Worm (Caenorhabditis elegans) whole organism, late embryonic: ENCODE measurements around the gene exh-1.

ENCODE experiments used
- F13H6.1 ChIP-seq: sonication (generic microtip); optimal IDR thresholded peaks from 2 replicates; lab custom pipeline; 2016; ENCODE audit warnings: missing genetic modification characterization, missing compliant biosample characterization
- K09A11.1 ChIP-seq: sonication (generic microtip); optimal IDR thresholded peaks from 2 replicates; lab custom pipeline; 2017; ENCODE audit warnings: antibody characterized with exemption, mild to moderate bottlenecking, missing genetic modification characterization, missing compliant biosample characterization; ENCODE audit not compliant: insufficient read depth
- Y22D7AL.16 ChIP-seq: sonication (generic microtip); optimal IDR thresholded peaks from 2 replicates; lab custom pipeline; 2016; ENCODE audit warnings: missing genetic modification characterization, missing compliant biosample characterization
- ahr-1 ChIP-seq: sonication (generic microtip); optimal IDR thresholded peaks from 2 replicates; lab custom pipeline; 2016; ENCODE audit warnings: missing genetic modification characterization, missing compliant biosample characterization
- ceh-18 ChIP-seq: sonication (generic microtip); optimal IDR thresholded peaks from 2 replicates; lab custom pipeline; 2016; ENCODE audit warnings: missing genetic modification characterization, missing compliant biosample characterization
- ceh-24 ChIP-seq: sonication (generic microtip); optimal IDR thresholded peaks from 2 replicates; lab custom pipeline; 2016; ENCODE audit warnings: mild to moderate bottlenecking, missing genetic modification characterization, missing compliant biosample characterization
- ceh-30 ChIP-seq: fragments of 150-350 bp; optimal IDR thresholded peaks from 2 replicates; lab custom pipeline; 2014; ENCODE audit warnings: missing biosample characterization, missing genetic modification characterization
- ceh-31 ChIP-seq: sonication (generic microtip); optimal IDR thresholded peaks from 2 replicates; lab custom pipeline; 2016; ENCODE audit warnings: missing genetic modification characterization, missing compliant biosample characterization
- ceh-34 ChIP-seq: sonication (generic microtip); optimal IDR thresholded peaks from 2 replicates; lab custom pipeline; 2016; ENCODE audit warnings: mild to moderate bottlenecking, missing genetic modification characterization, missing compliant biosample characterization
- ceh-48 ChIP-seq: sonication (generic microtip); optimal IDR thresholded peaks from 2 replicates; lab custom pipeline; 2016; ENCODE audit warnings: missing genetic modification characterization, inconsistent platforms, missing compliant biosample characterization
- ceh-9 ChIP-seq: sonication (generic microtip); optimal IDR thresholded peaks from 2 replicates; lab custom pipeline; 2016; ENCODE audit warnings: mild to moderate bottlenecking, missing genetic modification characterization, inconsistent platforms, missing compliant biosample characterization
- dmd-4 ChIP-seq: sonication (generic microtip); optimal IDR thresholded peaks from 2 replicates; lab custom pipeline; 2016; ENCODE audit warnings: borderline replicate concordance, missing genetic modification characterization, missing compliant biosample characterization
- dve-1 ChIP-seq: sonication (generic microtip); optimal IDR thresholded peaks from 2 replicates; lab custom pipeline; 2017; ENCODE audit warnings: antibody characterized with exemption, mild to moderate bottlenecking, missing genetic modification characterization, missing compliant biosample characterization
- elt-4 ChIP-seq: sonication (generic microtip); optimal IDR thresholded peaks from 2 replicates; lab custom pipeline; 2016; ENCODE audit warnings: missing genetic modification characterization, missing compliant biosample characterization
- ets-4 ChIP-seq: sonication (generic microtip); optimal IDR thresholded peaks from 2 replicates; lab custom pipeline; 2016; ENCODE audit warnings: missing genetic modification characterization, missing compliant biosample characterization
- gmeb-2 ChIP-seq: sonication (generic microtip); optimal IDR thresholded peaks from 2 replicates; lab custom pipeline; 2016; ENCODE audit warnings: missing genetic modification characterization, inconsistent platforms, missing compliant biosample characterization
- hlh-15 ChIP-seq: sonication (generic microtip); optimal IDR thresholded peaks from 2 replicates; lab custom pipeline; 2016; ENCODE audit warnings: missing genetic modification characterization, missing compliant biosample characterization
- hlh-6 ChIP-seq: sonication (generic microtip); optimal IDR thresholded peaks from 2 replicates; lab custom pipeline; 2016; ENCODE audit warnings: missing genotype, missing genetic modification characterization, missing compliant biosample characterization
- hlh-8 ChIP-seq: sonication (generic microtip); optimal IDR thresholded peaks from 2 replicates; lab custom pipeline; 2016; ENCODE audit warnings: missing genotype, missing genetic modification characterization, missing compliant biosample characterization
- lin-11 ChIP-seq: fragments of 200-800 bp; sonication (Bioruptor generic); optimal IDR thresholded peaks from 2 replicates; lab custom pipeline; 2018; ENCODE audit warnings: mild to moderate bottlenecking, missing genetic modification characterization, missing compliant biosample characterization
- mec-3 ChIP-seq: sonication (generic microtip); optimal IDR thresholded peaks from 2 replicates; lab custom pipeline; 2016; ENCODE audit warnings: borderline replicate concordance, missing genetic modification characterization, missing compliant biosample characterization
- nhr-11 ChIP-seq: fragments of 150-350 bp; optimal IDR thresholded peaks from 2 replicates; lab custom pipeline; 2014; ENCODE audit warnings: missing biosample characterization, missing genetic modification characterization
- nhr-232 ChIP-seq: sonication (generic microtip); optimal IDR thresholded peaks from 2 replicates; lab custom pipeline; 2016; ENCODE audit warnings: missing genetic modification characterization, missing compliant biosample characterization
- pat-9 ChIP-seq: fragments of 200-800 bp; sonication (Bioruptor generic); optimal IDR thresholded peaks from 2 replicates; lab custom pipeline; 2018; ENCODE audit warnings: mild to moderate bottlenecking, missing genetic modification characterization, moderate library complexity, missing compliant biosample characterization
- pqm-1 ChIP-seq: sonication (generic microtip); optimal IDR thresholded peaks from 2 replicates; lab custom pipeline; 2016; ENCODE audit warnings: missing genetic modification characterization, missing compliant biosample characterization
- ref-2 ChIP-seq: sonication (generic microtip); optimal IDR thresholded peaks from 2 replicates; lab custom pipeline; 2016; ENCODE audit warnings: missing genetic modification characterization, missing compliant biosample characterization
- rnt-1 ChIP-seq: sonication (generic microtip); optimal IDR thresholded peaks from 2 replicates; lab custom pipeline; 2016; ENCODE audit warnings: missing genetic modification characterization, missing compliant biosample characterization
- sdc-2 ChIP-seq: sonication (generic microtip); optimal IDR thresholded peaks from 2 replicates; lab custom pipeline; 2016; ENCODE audit warnings: missing genotype, missing genetic modification characterization, missing compliant biosample characterization
- sox-2 ChIP-seq: fragments of 200-800 bp; sonication (Bioruptor generic); IDR thresholded peaks from 2 replicates; pipeline ENCODE4 v1.3.6; 2022; ENCODE audit warnings: missing genetic modification reagents, missing genetic modification characterization, missing compliant biosample characterization
- sox-4 ChIP-seq: sonication (generic microtip); optimal IDR thresholded peaks from 2 replicates; lab custom pipeline; 2017; ENCODE audit warnings: mild to moderate bottlenecking, missing genetic modification characterization, inconsistent platforms, missing compliant biosample characterization
- tbx-2 ChIP-seq: sonication (generic microtip); optimal IDR thresholded peaks from 2 replicates; lab custom pipeline; 2016; ENCODE audit warnings: missing genetic modification characterization, missing compliant biosample characterization
- tbx-7 ChIP-seq: sonication (generic microtip); optimal IDR thresholded peaks from 2 replicates; lab custom pipeline; 2016; ENCODE audit warnings: missing genotype, missing genetic modification characterization, missing compliant biosample characterization
- unc-3 ChIP-seq, 2 experiments: fragments of 200-800 bp in 1 of 2; sonication (Bioruptor generic) in 1 of 2; sonication (generic microtip) in 1 of 2; conservative IDR thresholded peaks in 1 of 2; optimal IDR thresholded peaks in 1 of 2; 2 replicates each; pipeline versions ENCODE4 v1.3.6 to Lab custom; 2016 to 2022; ENCODE audit warnings: missing compliant biosample characterization in 2 of 2, missing genetic modification characterization in 2 of 2, missing genetic modification reagents in 1 of 2
- unc-55 ChIP-seq: sonication (generic microtip); optimal IDR thresholded peaks from 2 replicates; lab custom pipeline; 2017; ENCODE audit warnings: missing biosample characterization, missing genetic modification reagents, missing genetic modification characterization
- unc-86 ChIP-seq: sonication (generic microtip); optimal IDR thresholded peaks from 2 replicates; lab custom pipeline; 2016; ENCODE audit warnings: missing genetic modification characterization, missing compliant biosample characterization
- zip-5 ChIP-seq: sonication (generic microtip); optimal IDR thresholded peaks from 2 replicates; lab custom pipeline; 2016; ENCODE audit warnings: missing genetic modification characterization, missing compliant biosample characterization
- ztf-16 ChIP-seq: sonication (generic microtip); optimal IDR thresholded peaks from 2 replicates; lab custom pipeline; 2017; ENCODE audit warnings: missing genetic modification characterization, missing compliant biosample characterization

exh-1 gene

DNA sequence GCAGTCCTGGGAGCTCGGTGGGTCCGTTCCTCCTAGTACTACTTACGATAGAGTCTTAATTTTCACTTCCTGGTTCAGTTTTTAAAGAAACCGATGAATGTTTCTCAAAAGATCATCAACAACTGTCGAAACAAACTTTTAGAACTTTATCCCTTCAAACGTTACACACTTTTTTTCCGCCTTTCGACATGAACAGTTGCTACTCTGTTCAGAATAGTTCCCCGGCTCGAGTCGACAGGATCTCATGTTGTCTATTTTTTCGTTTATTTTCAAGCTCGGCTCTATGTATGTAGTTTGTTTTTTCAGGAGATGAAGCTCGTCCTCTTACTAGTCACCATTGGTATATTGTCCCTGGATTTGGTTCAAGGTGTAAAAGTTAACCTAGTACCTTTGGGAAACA is at the start of gene exh-1:
exh-1 (plus strand) TSS at position 301 of the 400 bp plus-strand sequence.
- TF ChIP-seq ceh-18 (tag; lab: Kevin White, UChicago) (no peak), unc-86 (tag; lab: Kevin White, UChicago) (no peak), ahr-1 (no peak), hlh-8 (tag; lab: Kevin White, UChicago) (no peak), ets-4 (no peak), F13H6.1 (tag; lab: Kevin White, UChicago) (no peak), ref-2 (tag; lab: Kevin White, UChicago) (no peak), ceh-30 (tag; lab: Kevin White, UChicago) (no peak), lin-11 (no peak), unc-3 (GFP tag; conservative IDR thresholded peaks at IDR 0.05; lab: Robert Waterston, UW) (no peak), unc-3 (tag; optimal IDR thresholded peaks at IDR 0.05; lab: Kevin White, UChicago) (no peak), Y22D7AL.16 (no peak)

DNA sequence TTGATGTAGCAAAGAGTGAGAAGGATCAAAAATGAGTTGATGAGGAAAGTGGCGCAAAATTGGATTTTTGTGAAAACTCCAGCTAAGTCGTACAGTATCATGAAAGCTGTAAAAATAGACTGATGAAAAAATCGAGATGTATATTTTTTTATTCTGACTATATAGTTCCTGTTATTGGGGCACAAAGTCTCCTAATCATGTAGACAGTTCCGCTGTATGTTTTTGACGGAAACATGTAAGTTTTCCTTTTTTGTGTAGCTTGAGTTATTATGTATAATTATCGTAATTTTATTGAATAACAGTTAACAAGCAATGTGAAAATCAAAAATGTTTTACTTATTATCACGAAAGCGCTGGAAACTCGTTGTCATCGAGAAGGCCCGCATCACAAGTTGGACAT is 49.4 kb upstream of the exh-1 start, which contains the start of gene str-68:
str-68 (minus strand) TSS at position 101 of the 400 bp plus-strand sequence.
- no peak for TF ChIP-seq elt-4
- no peak for TF ChIP-seq ceh-48
- TF ChIP-seq nhr-11 (tag; lab: Kevin White, UChicago): no peak
- no peak for TF ChIP-seq tbx-2 (tag; lab: Kevin White, UChicago)
- TF ChIP-seq unc-3 (GFP tag; conservative IDR thresholded peaks at IDR 0.05; lab: Robert Waterston, UW): no peak
- no peak for TF ChIP-seq unc-3 (tag; optimal IDR thresholded peaks at IDR 0.05; lab: Kevin White, UChicago)
- TF ChIP-seq sdc-2: no peak
- TF ChIP-seq nhr-232 (tag; lab: Kevin White, UChicago): no peak
- no peak for TF ChIP-seq ceh-34 (tag; lab: Kevin White, UChicago)
- TF ChIP-seq sox-2 (GFP tag; lab: Robert Waterston, UW): no peak
- no peak for TF ChIP-seq ceh-9 (tag; lab: Kevin White, UChicago)
- TF ChIP-seq ceh-18 (tag; lab: Kevin White, UChicago): no peak
- no peak for TF ChIP-seq K09A11.1 (tag; lab: Kevin White, UChicago)
- TF ChIP-seq hlh-15 (tag; lab: Kevin White, UChicago): no peak
- no peak for TF ChIP-seq rnt-1 (tag; lab: Kevin White, UChicago)
- TF ChIP-seq hlh-6: no peak
- TF ChIP-seq gmeb-2 (tag; lab: Kevin White, UChicago): no peak
- no peak for TF ChIP-seq dmd-4
- TF ChIP-seq ceh-24 (tag; lab: Kevin White, UChicago): no peak

- no peak for TF ChIP-seq hlh-15 (tag; lab: Kevin White, UChicago)
- TF ChIP-seq ceh-30 (tag; lab: Kevin White, UChicago): no peak
- no peak for TF ChIP-seq unc-55 (GFP tag; lab: Kevin White, UChicago)
- no peak for TF ChIP-seq ceh-24 (tag; lab: Kevin White, UChicago)
- TF ChIP-seq pat-9: no peak
- TF ChIP-seq dve-1 (tag; lab: Kevin White, UChicago): no peak
- no peak for TF ChIP-seq elt-4
- no peak for TF ChIP-seq ceh-31 (tag; lab: Kevin White, UChicago)
- TF ChIP-seq zip-5 (tag; lab: Kevin White, UChicago): no peak
- TF ChIP-seq sox-2 (GFP tag; lab: Robert Waterston, UW): no peak
- TF ChIP-seq ceh-18 (tag; lab: Kevin White, UChicago): no peak
- TF ChIP-seq hlh-6: no peak
- no peak for TF ChIP-seq ztf-16 (tag; lab: Kevin White, UChicago)
- no peak for TF ChIP-seq unc-3 (GFP tag; conservative IDR thresholded peaks at IDR 0.05; lab: Robert Waterston, UW)
- no peak for TF ChIP-seq unc-3 (tag; optimal IDR thresholded peaks at IDR 0.05; lab: Kevin White, UChicago)
- no peak for TF ChIP-seq pqm-1 (tag; lab: Kevin White, UChicago)
- TF ChIP-seq tbx-7: no peak
- no peak for TF ChIP-seq mec-3 (tag; lab: Kevin White, UChicago)
- no peak for TF ChIP-seq sox-4 (tag; lab: Kevin White, UChicago)
Measured at ce11 chrV:3112198-3112597, 44.7 kb upstream of the exh-1 start.
